Worm (Caenorhabditis elegans) whole organism, L1 larva: ENCODE results near the gene C06E4.1.

Source experiments
- C04F5.9 ChIP-seq: sonication (generic microtip); optimal IDR thresholded peaks from 2 replicates; lab custom pipeline; 2016; ENCODE audit warnings: missing genetic modification characterization, missing compliant biosample characterization
- C16A3.4 ChIP-seq: fragments of 150-350 bp; optimal IDR thresholded peaks from 2 replicates; lab custom pipeline; 2014; ENCODE audit warnings: missing biosample characterization, missing genetic modification characterization
- C34B4.2 ChIP-seq: sonication (generic microtip); optimal IDR thresholded peaks from 2 replicates; lab custom pipeline; 2017; ENCODE audit warnings: mild to moderate bottlenecking, missing genetic modification characterization, missing compliant biosample characterization
- Y116A8C.19 ChIP-seq: sonication (generic microtip); optimal IDR thresholded peaks from 2 replicates; lab custom pipeline; 2016; ENCODE audit warnings: missing compliant biosample characterization, missing genetic modification characterization, borderline replicate concordance
- aha-1 ChIP-seq: fragments of 150-350 bp; optimal IDR thresholded peaks from 2 replicates; lab custom pipeline; 2014; ENCODE audit warnings: missing biosample characterization, missing genetic modification characterization
- alr-1 ChIP-seq: fragments of 200-800 bp; sonication (Bioruptor generic); optimal IDR thresholded peaks from 2 replicates; lab custom pipeline; 2018; ENCODE audit warnings: borderline replicate concordance, mild to moderate bottlenecking, missing genetic modification characterization, missing compliant biosample characterization
- aly-2 ChIP-seq: fragments of 150-350 bp; optimal IDR thresholded peaks from 2 replicates; lab custom pipeline; 2014; ENCODE audit warnings: missing biosample characterization, missing genetic modification characterization
- ama-1 ChIP-seq: fragments of 150-350 bp; optimal IDR thresholded peaks from 2 replicates; lab custom pipeline; 2014
- ceh-82 ChIP-seq, 3 experiments: fragments of 150-350 bp in 1 of 3; sonication (generic microtip) in 2 of 3; optimal IDR thresholded peaks; 2 replicates each; lab custom pipeline; 2014 to 2017; ENCODE audit warnings: missing biosample characterization in 3 of 3, missing genetic modification characterization in 3 of 3
- ceh-88 ChIP-seq: fragments of 200-800 bp; sonication (Bioruptor generic); IDR thresholded peaks from 2 replicates; pipeline ENCODE4 v1.3.6; 2022; ENCODE audit warnings: missing genetic modification characterization, missing compliant biosample characterization
- ceh-90 ChIP-seq: sonication (generic microtip); optimal IDR thresholded peaks from 2 replicates; lab custom pipeline; 2016; ENCODE audit warnings: missing genetic modification characterization, missing compliant biosample characterization
- ces-1 ChIP-seq: fragments of 150-350 bp; optimal IDR thresholded peaks from 2 replicates; lab custom pipeline; 2014; ENCODE audit warnings: missing biosample characterization, missing genetic modification reagents, missing genetic modification characterization
- dpl-1 ChIP-seq, 3 experiments: fragments of 150-350 bp in 2 of 3; sonication (generic microtip) in 1 of 3; optimal IDR thresholded peaks; 2 replicates each; lab custom pipeline; 2014 to 2017; ENCODE audit warnings: missing biosample characterization in 3 of 3, missing genetic modification characterization in 3 of 3, missing genetic modification reagents in 3 of 3
- efl-3 ChIP-seq: fragments of 200-800 bp; sonication (Bioruptor generic); optimal IDR thresholded peaks from 2 replicates; lab custom pipeline; 2018; ENCODE audit warnings: mild to moderate bottlenecking, missing genetic modification characterization, missing compliant biosample characterization
- egl-13 ChIP-seq: sonication (generic microtip); optimal IDR thresholded peaks from 2 replicates; lab custom pipeline; 2016; ENCODE audit warnings: missing genotype, missing genetic modification reagents, missing genetic modification characterization, missing compliant biosample characterization
- egl-27 ChIP-seq, 2 experiments: fragments of 150-350 bp in 1 of 2; sonication (generic microtip); optimal IDR thresholded peaks; 3 replicates each; lab custom pipeline; 2017 to 2018; ENCODE audit warnings: missing biosample characterization in 2 of 2, missing genetic modification characterization in 2 of 2, missing genetic modification reagents in 2 of 2
- ets-5 ChIP-seq: fragments of 200-800 bp; sonication (Bioruptor generic); IDR thresholded peaks from 2 replicates; pipeline ENCODE4 v1.3.6; 2022; ENCODE audit warnings: missing genetic modification characterization, missing compliant biosample characterization
- fkh-4 ChIP-seq: sonication (generic microtip); optimal IDR thresholded peaks from 2 replicates; lab custom pipeline; 2016; ENCODE audit warnings: missing compliant biosample characterization, missing genetic modification characterization, borderline replicate concordance
- fkh-8 ChIP-seq: sonication (generic microtip); optimal IDR thresholded peaks from 2 replicates; lab custom pipeline; 2016; ENCODE audit warnings: mild to moderate bottlenecking, missing genetic modification characterization, missing compliant biosample characterization
- hlh-17 ChIP-seq: fragments of 200-800 bp; sonication (Bioruptor generic); optimal IDR thresholded peaks from 2 replicates; lab custom pipeline; 2018; ENCODE audit warnings: missing genetic modification characterization, mild to moderate bottlenecking, missing compliant biosample characterization, moderate library complexity, borderline replicate concordance
- hlh-4 ChIP-seq: sonication (generic microtip); optimal IDR thresholded peaks from 2 replicates; lab custom pipeline; 2016; ENCODE audit warnings: mild to moderate bottlenecking, missing genetic modification characterization, missing compliant biosample characterization
- hpl-2 ChIP-seq: fragments of 150-350 bp; optimal IDR thresholded peaks from 2 replicates; lab custom pipeline; 2014; ENCODE audit warnings: missing biosample characterization, missing genetic modification reagents, missing genetic modification characterization
- jun-1 ChIP-seq: fragments of 150-350 bp; optimal IDR thresholded peaks from 2 replicates; lab custom pipeline; 2014; ENCODE audit warnings: missing biosample characterization, missing genetic modification reagents, missing genetic modification characterization
- lin-14 ChIP-seq: fragments of 200-800 bp; sonication (Bioruptor generic); optimal IDR thresholded peaks from 2 replicates; lab custom pipeline; 2018; ENCODE audit warnings: mild to moderate bottlenecking, missing genetic modification characterization, moderate library complexity, missing compliant biosample characterization
- lin-39 ChIP-seq: fragments of 150-350 bp; optimal IDR thresholded peaks from 2 replicates; lab custom pipeline; 2014; ENCODE audit warnings: missing biosample characterization, missing genetic modification reagents, missing genetic modification characterization
- mab-9 ChIP-seq: fragments of 200-800 bp; sonication (Bioruptor generic); IDR thresholded peaks from 2 replicates; pipeline ENCODE4 v1.3.6; 2022; ENCODE audit warnings: missing genetic modification reagents, missing genetic modification characterization, missing compliant biosample characterization
- mep-1 ChIP-seq: fragments of 150-350 bp; optimal IDR thresholded peaks from 2 replicates; lab custom pipeline; 2014; ENCODE audit warnings: missing biosample characterization, missing genetic modification characterization
- nhr-47 ChIP-seq: sonication (generic microtip); optimal IDR thresholded peaks from 2 replicates; lab custom pipeline; 2016; ENCODE audit warnings: mild to moderate bottlenecking, missing genetic modification characterization, moderate library complexity, missing compliant biosample characterization
- nhr-71 ChIP-seq: sonication (generic microtip); optimal IDR thresholded peaks from 2 replicates; lab custom pipeline; 2016; ENCODE audit warnings: mild to moderate bottlenecking, missing genetic modification characterization, moderate library complexity, missing compliant biosample characterization
- nhr-76 ChIP-seq: sonication (generic microtip); optimal IDR thresholded peaks from 2 replicates; lab custom pipeline; 2017; ENCODE audit warnings: missing biosample characterization, missing genetic modification characterization
- nhr-85 ChIP-seq: sonication (generic microtip); peaks from one replicate; lab custom pipeline; 2016; ENCODE audit warnings: missing genetic modification characterization, inconsistent platforms, missing compliant biosample characterization
- nhr-90 ChIP-seq: sonication (generic microtip); optimal IDR thresholded peaks from 2 replicates; lab custom pipeline; 2016; ENCODE audit warnings: mild to moderate bottlenecking, missing genetic modification characterization, missing compliant biosample characterization; ENCODE audit not compliant: poor library complexity
- pag-3 ChIP-seq: sonication (generic microtip); optimal IDR thresholded peaks from 2 replicates; lab custom pipeline; 2017; ENCODE audit warnings: missing genetic modification characterization, mild to moderate bottlenecking, missing compliant biosample characterization, antibody characterized with exemption, borderline replicate concordance; ENCODE audit not compliant: insufficient read depth
- pax-3 ChIP-seq: fragments of 200-800 bp; sonication (Bioruptor generic); optimal IDR thresholded peaks from 2 replicates; lab custom pipeline; 2018; ENCODE audit warnings: mild to moderate bottlenecking, missing genetic modification characterization, moderate library complexity, missing compliant biosample characterization
- pqm-1 ChIP-seq: sonication (generic microtip); optimal IDR thresholded peaks from 3 replicates; lab custom pipeline; 2017; ENCODE audit warnings: missing biosample characterization, missing genetic modification characterization
- swsn-7 ChIP-seq: sonication (generic microtip); optimal IDR thresholded peaks from 2 replicates; lab custom pipeline; 2016; ENCODE audit warnings: missing genetic modification characterization, missing compliant biosample characterization
- unc-30 ChIP-seq: sonication (generic microtip); optimal IDR thresholded peaks from 2 replicates; lab custom pipeline; 2017; ENCODE audit warnings: missing biosample characterization, missing genetic modification characterization
- vab-15 ChIP-seq: sonication (generic microtip); optimal IDR thresholded peaks from 2 replicates; lab custom pipeline; 2017; ENCODE audit warnings: missing genotype, mild to moderate bottlenecking, missing genetic modification characterization, missing compliant biosample characterization
- zag-1 ChIP-seq: fragments of 150-350 bp; optimal IDR thresholded peaks from 2 replicates; lab custom pipeline; 2014; ENCODE audit warnings: missing biosample characterization, missing genetic modification characterization
- zip-4 ChIP-seq: fragments of 200-800 bp; sonication (Bioruptor generic); optimal IDR thresholded peaks from 2 replicates; lab custom pipeline; 2018; ENCODE audit warnings: mild to moderate bottlenecking, missing genetic modification characterization, moderate library complexity, missing compliant biosample characterization

C06E4.1 gene

ce11 chrIV:7291957-7292356 is 8.9 kb downstream of the C06E4.1 start, which contains the start of gene F42C5.4:
Gene F42C5.4, minus strand, starts transcription at chrIV:7292127.
- TF ChIP-seq mep-1 (tag; lab: Kevin White, UChicago) (no peak), unc-30 (no peak)

- TF ChIP-seq Y116A8C.19 (tag; lab: Kevin White, UChicago), result no peak
- TF ChIP-seq efl-3 (GFP tag; lab: Kevin White, UChicago), result no peak
- TF ChIP-seq fkh-8 (tag; lab: Kevin White, UChicago), result no peak
- no peak for TF ChIP-seq lin-39 (tag; lab: Kevin White, UChicago)
- TF ChIP-seq nhr-47 (tag; lab: Kevin White, UChicago), result no peak
- no peak for TF ChIP-seq C34B4.2 (tag; lab: Kevin White, UChicago)
- TF ChIP-seq ceh-90, result no peak
- no peak for TF ChIP-seq ces-1 (GFP tag; lab: Kevin White, UChicago)
Measured at ce11 chrIV:7294121-7294520, 11.1 kb downstream of the C06E4.1 start, which contains the start of gene F42C5.5. Gene F42C5.5, minus strand, starts transcription at chrIV:7294221.

ce11 chrIV:7301481-7301880 is 18.4 kb downstream of the C06E4.1 start:
- peak; percentile 35 for TF ChIP-seq nhr-71 (tag; lab: Kevin White, UChicago)
- no peak for TF ChIP-seq ceh-88
- TF ChIP-seq dpl-1 (GFP tag; optimal IDR thresholded peaks at IDR 0.05; lab: Kevin White, UChicago), result no peak
- TF ChIP-seq fkh-8 (tag; lab: Kevin White, UChicago), result peak; percentile 60
- TF ChIP-seq hlh-4 (tag; lab: Kevin White, UChicago), result peak; percentile 69
- TF ChIP-seq, all 84 proteins: peak for 3

- no peak for TF ChIP-seq aha-1
- no peak for TF ChIP-seq C04F5.9 (tag; lab: Kevin White, UChicago)
- TF ChIP-seq mab-9, result no peak
- no peak for TF ChIP-seq jun-1 (tag; lab: Kevin White, UChicago)
- TF ChIP-seq ets-5 (GFP tag; lab: Robert Waterston, UW), result no peak
- TF ChIP-seq egl-13 (tag; lab: Kevin White, UChicago), result no peak
- no peak for TF ChIP-seq nhr-76
- no peak for TF ChIP-seq efl-3 (GFP tag; lab: Kevin White, UChicago)
- no peak for TF ChIP-seq C16A3.4 (tag; lab: Kevin White, UChicago)
- TF ChIP-seq zag-1 (tag; lab: Kevin White, UChicago), result no peak
- TF ChIP-seq aly-2 (tag; lab: Kevin White, UChicago), result no peak
- no peak for TF ChIP-seq vab-15
- no peak for TF ChIP-seq pax-3
- no peak for TF ChIP-seq ceh-90
- TF ChIP-seq zip-4 (GFP tag; lab: Kevin White, UChicago), result no peak
- no peak for TF ChIP-seq ceh-82 (tag; optimal IDR thresholded peaks at IDR 0.05; lab: Kevin White, UChicago)
- no peak for TF ChIP-seq hpl-2 (GFP tag; lab: Kevin White, UChicago)
- TF ChIP-seq pag-3, result no peak
- TF ChIP-seq nhr-85 (tag; lab: Kevin White, UChicago), result no peak
Measured at ce11 chrIV:7305325-7305724, 22.3 kb downstream of the C06E4.1 start, which contains the start of gene npr-27. Gene npr-27, plus strand, starts transcription at chrIV:7305625.

ce11 chrIV:7308974-7309373 is 25.9 kb downstream of the C06E4.1 start, which contains the start of gene F42C5.6:
Gene F42C5.6, minus strand, starts transcription at chrIV:7309074.
- TF ChIP-seq ama-1 (lab: Kevin White, UChicago) (no peak), jun-1 (tag; lab: Kevin White, UChicago) (no peak), hlh-17 (GFP tag; lab: Kevin White, UChicago) (no peak), egl-27 (tag; optimal IDR thresholded peaks at IDR 0.05; lab: Kevin White, UChicago) (no peak), lin-14 (GFP tag; lab: Kevin White, UChicago) (no peak), unc-30 (no peak), hpl-2 (GFP tag; lab: Kevin White, UChicago) (no peak), swsn-7 (no peak), nhr-90 (tag; lab: Kevin White, UChicago) (no peak), pqm-1 (tag; lab: Kevin White, UChicago) (no peak), fkh-4 (tag; lab: Kevin White, UChicago) (no peak), mab-9 (no peak), Y116A8C.19 (tag; lab: Kevin White, UChicago) (no peak), alr-1 (tag; lab: Kevin White, UChicago) (no peak), ets-5 (GFP tag; lab: Robert Waterston, UW) (no peak)
